Worm (Caenorhabditis elegans): ENCODE data around the gene T22D1.1.

- TF ChIP-seq flt-1 (GFP tag; IDR thresholded peaks at IDR 0.05) (no peak), T22C8.4 (GFP tag; IDR thresholded peaks at IDR 0.05) (no peak), tab-1 (GFP tag; IDR thresholded peaks at IDR 0.05) (no peak), ztf-23 (GFP tag; IDR thresholded peaks at IDR 0.05) (no peak), med-1 (GFP tag; optimal IDR thresholded peaks at IDR 0.05; ENCODE audit: insufficient read depth) (no peak), klf-2 (GFP tag; conservative IDR thresholded peaks at IDR 0.05) (no peak), ref-1 (GFP tag; conservative IDR thresholded peaks at IDR 0.05) (no peak), ztf-29 (GFP tag; IDR thresholded peaks at IDR 0.05) (no peak)
These were observed 35.5 kb downstream of the T22D1.1 start for ce11 chrIV:6958696-6959095.

Measured in whole organism, midembryonic.